Worm (Caenorhabditis elegans) whole organism, midembryonic: ENCODE results near the gene Y8A9A.2.

ENCODE experiments used
- T22C8.4 ChIP-seq: fragments of 200-800 bp; sonication (Bioruptor generic); IDR thresholded peaks from 2 replicates; pipeline ENCODE4 v1.3.6; 2022; ENCODE audit warnings: missing genetic modification characterization, missing compliant biosample characterization
- cog-1 ChIP-seq: sonication (generic microtip); optimal IDR thresholded peaks from 2 replicates; lab custom pipeline; 2016; ENCODE audit warnings: missing genetic modification characterization, missing compliant biosample characterization
- flt-1 ChIP-seq: fragments of 200-800 bp; sonication (Bioruptor generic); IDR thresholded peaks from 2 replicates; pipeline ENCODE4 v1.3.6; 2022; ENCODE audit warnings: missing genetic modification characterization, missing compliant biosample characterization
- klf-2 ChIP-seq: fragments of 200-800 bp; sonication (Bioruptor generic); conservative IDR thresholded peaks from 2 replicates; pipeline ENCODE4 v1.3.6; 2022; ENCODE audit warnings: missing genetic modification reagents, missing genetic modification characterization, missing compliant biosample characterization
- med-1 ChIP-seq: sonication (generic microtip); optimal IDR thresholded peaks from 2 replicates; lab custom pipeline; 2017; ENCODE audit warnings: missing genetic modification characterization, mild to moderate bottlenecking, missing compliant biosample characterization, antibody characterized with exemption, missing genetic modification reagents; ENCODE audit not compliant: insufficient read depth
- ref-1 ChIP-seq: fragments of 200-800 bp; sonication (Bioruptor generic); conservative IDR thresholded peaks from 2 replicates; pipeline ENCODE4 v1.3.6; 2022; ENCODE audit warnings: missing genetic modification reagents, missing genetic modification characterization, missing compliant biosample characterization
- tab-1 ChIP-seq: fragments of 200-800 bp; sonication (Bioruptor generic); IDR thresholded peaks from 2 replicates; pipeline ENCODE4 v1.3.6; 2022; ENCODE audit warnings: missing genetic modification characterization, missing compliant biosample characterization
- ztf-23 ChIP-seq: fragments of 200-800 bp; sonication (Bioruptor generic); IDR thresholded peaks from 2 replicates; pipeline ENCODE4 v1.3.6; 2022; ENCODE audit warnings: missing genetic modification reagents, missing genetic modification characterization, missing compliant biosample characterization
- ztf-29 ChIP-seq: fragments of 200-800 bp; sonication (Bioruptor generic); IDR thresholded peaks from 2 replicates; pipeline ENCODE4 v1.3.6; 2022; ENCODE audit warnings: missing genetic modification reagents, missing genetic modification characterization, missing compliant biosample characterization

Gene Y8A9A.2

DNA sequence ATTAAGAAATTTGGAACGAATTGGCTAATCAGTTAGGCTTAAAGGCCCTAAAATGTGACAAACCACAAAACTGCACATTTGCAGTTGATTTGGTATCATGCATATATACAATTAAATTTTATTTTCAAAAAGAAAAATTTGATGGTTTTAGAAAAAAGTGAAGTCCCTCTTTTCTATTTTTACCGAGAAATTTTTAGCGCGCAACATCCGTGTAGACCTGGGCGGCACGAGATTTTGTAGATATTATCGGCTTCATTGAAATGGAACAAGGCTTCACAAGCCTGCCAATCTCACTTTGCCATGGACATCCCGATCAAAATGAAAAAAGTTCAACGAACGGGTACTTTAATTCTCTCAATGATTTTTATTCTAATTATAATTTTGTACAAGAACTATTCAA is 50.6 kb downstream of the Y8A9A.2 start, which contains the start of gene C17A2.2:
TSS of gene C17A2.2 (plus strand) at position 301 of the 400 bp plus-strand sequence.
- no peak for TF ChIP-seq tab-1 (GFP tag; lab: Robert Waterston, UW)
- no peak for TF ChIP-seq klf-2 (GFP tag; lab: Robert Waterston, UW)
- TF ChIP-seq flt-1 (GFP tag; lab: Robert Waterston, UW), result no peak
- TF ChIP-seq ztf-29, result no peak
- no peak for TF ChIP-seq T22C8.4 (GFP tag; lab: Robert Waterston, UW)
- no peak for TF ChIP-seq cog-1
- no peak for TF ChIP-seq med-1 (GFP tag; lab: Kevin White, UChicago)
- no peak for TF ChIP-seq ref-1 (GFP tag; lab: Robert Waterston, UW)
- TF ChIP-seq ztf-23, result no peak
